Worm (Caenorhabditis elegans) whole organism, L3 larva: ENCODE measurements around the gene Y66A7A.9.

ENCODE experiments used
- R02D3.7 ChIP-seq: fragments of 150-350 bp; optimal IDR thresholded peaks from 2 replicates; lab custom pipeline; 2014; ENCODE audit warnings: missing biosample characterization, missing genetic modification characterization
- ZK546.5 ChIP-seq: sonication (generic microtip); optimal IDR thresholded peaks from 2 replicates; lab custom pipeline; 2017; ENCODE audit warnings: missing biosample characterization, missing genetic modification characterization
- aly-2 ChIP-seq: fragments of 150-350 bp; optimal IDR thresholded peaks from 2 replicates; lab custom pipeline; 2014; ENCODE audit warnings: missing biosample characterization, missing genetic modification characterization
- ama-1 ChIP-seq: fragments of 150-350 bp; optimal IDR thresholded peaks from 2 replicates; lab custom pipeline; 2018
- daf-12 ChIP-seq: fragments of 150-350 bp; optimal IDR thresholded peaks from 2 replicates; lab custom pipeline; 2014; ENCODE audit warnings: missing biosample characterization, missing genetic modification reagents, missing genetic modification characterization
- fkh-2 ChIP-seq: fragments of 150-350 bp; optimal IDR thresholded peaks from 2 replicates; lab custom pipeline; 2014; ENCODE audit warnings: missing biosample characterization, missing genetic modification reagents, missing genetic modification characterization
- lin-15B ChIP-seq: fragments of 150-350 bp; optimal IDR thresholded peaks from 2 replicates; lab custom pipeline; 2014; ENCODE audit warnings: missing biosample characterization, missing genetic modification characterization
- lin-39 ChIP-seq: fragments of 150-350 bp; optimal IDR thresholded peaks from 2 replicates; lab custom pipeline; 2018; ENCODE audit warnings: missing biosample characterization, missing genetic modification reagents, missing genetic modification characterization
- mdl-1 ChIP-seq: fragments of 150-350 bp; optimal IDR thresholded peaks from 2 replicates; lab custom pipeline; 2014; ENCODE audit warnings: missing biosample characterization, missing genetic modification characterization
- nhr-237 ChIP-seq: fragments of 150-350 bp; optimal IDR thresholded peaks from 2 replicates; lab custom pipeline; 2014; ENCODE audit warnings: missing biosample characterization, missing genetic modification characterization
- unc-62 ChIP-seq: fragments of 150-350 bp; sonication (generic microtip); optimal IDR thresholded peaks from 4 replicates; lab custom pipeline; 2014; ENCODE audit warnings: missing biosample characterization, missing genetic modification reagents, missing genetic modification characterization
- ztf-11 ChIP-seq: fragments of 150-350 bp; optimal IDR thresholded peaks from 2 replicates; lab custom pipeline; 2014; ENCODE audit warnings: missing biosample characterization, missing genetic modification characterization

ce11 chrIII:11589311-11589710 lies 23.0 kb downstream of the Y66A7A.9 start:
- TF ChIP-seq ZK546.5 (tag; lab: Kevin White, UChicago) (no peak), unc-62 (GFP tag; lab: Kevin White, UChicago) (no peak), mdl-1 (tag; lab: Kevin White, UChicago) (no peak), daf-12 (tag; lab: Kevin White, UChicago) (no peak), ama-1 (lab: Kevin White, UChicago) (no peak), lin-39 (no peak), fkh-2 (tag; lab: Kevin White, UChicago) (no peak), nhr-237 (tag; lab: Kevin White, UChicago) (no peak), ztf-11 (tag; lab: Kevin White, UChicago) (no peak), aly-2 (tag; lab: Kevin White, UChicago) (no peak), R02D3.7 (no peak), lin-15B (no peak)
